Worm (Caenorhabditis elegans) whole organism, young adult: Measurements from ENCODE around the gene H29C22.1.
A peak's percentile ranks its signal among the peaks of the same experiment; 100 is the strongest.

Source experiments
- B0035.1 ChIP-seq: sonication (generic microtip); optimal IDR thresholded peaks from 2 replicates; lab custom pipeline; 2016; ENCODE audit warnings: missing genetic modification characterization, mild to moderate bottlenecking, missing compliant biosample characterization, missing genotype, missing genetic modification reagents
- C06A6.2 ChIP-seq: fragments of 200-800 bp; sonication (Bioruptor generic); conservative IDR thresholded peaks from 2 replicates; pipeline ENCODE4 v1.3.6; 2022; ENCODE audit warnings: missing genetic modification characterization, missing compliant biosample characterization
- C17E4.6 ChIP-seq: fragments of 200-800 bp; sonication (Bioruptor generic); IDR thresholded peaks from 2 replicates; pipeline ENCODE4 v1.3.6; 2022; ENCODE audit warnings: missing genetic modification reagents, missing genetic modification characterization, missing compliant biosample characterization
- D2030.7 ChIP-seq: fragments of 200-800 bp; sonication (Bioruptor generic); IDR thresholded peaks from 2 replicates; pipeline ENCODE4 v1.3.6; 2022; ENCODE audit warnings: missing genetic modification reagents, missing genetic modification characterization, missing compliant biosample characterization
- F33H1.4 ChIP-seq: fragments of 200-800 bp; sonication (Bioruptor generic); IDR thresholded peaks from 2 replicates; pipeline ENCODE4 v1.3.6; 2022; ENCODE audit warnings: missing genetic modification reagents, missing genetic modification characterization, missing compliant biosample characterization
- F52B5.7 ChIP-seq: sonication (generic microtip); optimal IDR thresholded peaks from 2 replicates; lab custom pipeline; 2016; ENCODE audit warnings: mild to moderate bottlenecking, missing genetic modification characterization, missing compliant biosample characterization
- F57A8.1 ChIP-seq: fragments of 200-800 bp; sonication (Bioruptor generic); optimal IDR thresholded peaks from 2 replicates; lab custom pipeline; 2018; ENCODE audit warnings: mild to moderate bottlenecking, missing genetic modification characterization, moderate library complexity, missing compliant biosample characterization
- F57C9.4 ChIP-seq: sonication (generic microtip); optimal IDR thresholded peaks from 2 replicates; lab custom pipeline; 2017; ENCODE audit warnings: mild to moderate bottlenecking, missing genetic modification characterization, missing compliant biosample characterization
- T07F8.4 ChIP-seq: sonication (generic microtip); optimal IDR thresholded peaks from 2 replicates; lab custom pipeline; 2016; ENCODE audit warnings: mild to moderate bottlenecking, missing genetic modification characterization, moderate library complexity, missing compliant biosample characterization
- Y56A3A.18 ChIP-seq: fragments of 200-800 bp; sonication (Bioruptor generic); IDR thresholded peaks from 2 replicates; pipeline ENCODE4 v1.3.6; 2022; ENCODE audit warnings: missing genetic modification reagents, missing genetic modification characterization, missing compliant biosample characterization
- ama-1 ChIP-seq, 3 experiments: fragments of 150-350 bp in 1 of 3; sonication (generic microtip) in 2 of 3; optimal IDR thresholded peaks; 2 replicates each; lab custom pipeline; 2014 to 2018; ENCODE audit warnings: missing biosample characterization in 2 of 3, missing genetic modification characterization in 2 of 3, missing genetic modification reagents in 2 of 3
- aptf-2 ChIP-seq: fragments of 200-800 bp; sonication (Bioruptor generic); conservative IDR thresholded peaks from 2 replicates; pipeline ENCODE4 v1.3.6; 2022; ENCODE audit warnings: missing genetic modification reagents, missing genetic modification characterization, missing compliant biosample characterization
- atf-7 ChIP-seq: sonication (generic microtip); optimal IDR thresholded peaks from 2 replicates; lab custom pipeline; 2017; ENCODE audit warnings: mild to moderate bottlenecking, missing genetic modification characterization, missing compliant biosample characterization
- attf-5 ChIP-seq: fragments of 200-800 bp; sonication (Bioruptor generic); optimal IDR thresholded peaks from 2 replicates; lab custom pipeline; 2018; ENCODE audit warnings: mild to moderate bottlenecking, missing genetic modification characterization, missing compliant biosample characterization
- attf-6 ChIP-seq: fragments of 200-800 bp; sonication (Bioruptor generic); IDR thresholded peaks from 2 replicates; pipeline ENCODE4 v1.3.6; 2022; ENCODE audit warnings: missing genetic modification reagents, missing genetic modification characterization, missing compliant biosample characterization
- cebp-2 ChIP-seq: fragments of 200-800 bp; sonication (Bioruptor generic); IDR thresholded peaks from 2 replicates; pipeline ENCODE4 v1.3.6; 2022; ENCODE audit warnings: missing genetic modification characterization, missing compliant biosample characterization
- ceh-58 ChIP-seq: fragments of 200-800 bp; sonication (Bioruptor generic); IDR thresholded peaks from 2 replicates; pipeline ENCODE4 v1.3.6; 2022; ENCODE audit warnings: missing genetic modification characterization, missing compliant biosample characterization
- ceh-79 ChIP-seq: sonication (generic microtip); optimal IDR thresholded peaks from 2 replicates; lab custom pipeline; 2017; ENCODE audit warnings: mild to moderate bottlenecking, missing genetic modification characterization, missing compliant biosample characterization
- chd-7 ChIP-seq: sonication (generic microtip); optimal IDR thresholded peaks from 2 replicates; lab custom pipeline; 2016; ENCODE audit warnings: mild to moderate bottlenecking, missing genetic modification characterization, moderate library complexity, missing compliant biosample characterization
- egl-18 ChIP-seq: fragments of 200-800 bp; sonication (Bioruptor generic); IDR thresholded peaks from 2 replicates; pipeline ENCODE4 v1.3.6; 2022; ENCODE audit warnings: missing genetic modification reagents, missing genetic modification characterization, missing compliant biosample characterization
- egl-44 ChIP-seq: fragments of 200-800 bp; sonication (Bioruptor generic); IDR thresholded peaks from 2 replicates; pipeline ENCODE4 v1.3.6; 2022; ENCODE audit warnings: missing genetic modification reagents, missing genetic modification characterization, missing compliant biosample characterization
- egrh-3 ChIP-seq: fragments of 200-800 bp; sonication (Bioruptor generic); IDR thresholded peaks from 2 replicates; pipeline ENCODE4 v1.3.6; 2022; ENCODE audit warnings: missing genetic modification reagents, missing genetic modification characterization, missing compliant biosample characterization
- ets-4 ChIP-seq: fragments of 200-800 bp; sonication (Bioruptor generic); optimal IDR thresholded peaks from 2 replicates; lab custom pipeline; 2018; ENCODE audit warnings: mild to moderate bottlenecking, missing genetic modification characterization, missing compliant biosample characterization
- fkh-3 ChIP-seq: sonication (generic microtip); optimal IDR thresholded peaks from 2 replicates; lab custom pipeline; 2016; ENCODE audit warnings: mild to moderate bottlenecking, missing genetic modification characterization, missing compliant biosample characterization
- him-1 ChIP-seq: sonication (generic microtip); optimal IDR thresholded peaks from 2 replicates; lab custom pipeline; 2016; ENCODE audit warnings: missing genotype, missing genetic modification reagents, missing genetic modification characterization, missing compliant biosample characterization
- hlh-26 ChIP-seq: fragments of 200-800 bp; sonication (Bioruptor generic); conservative IDR thresholded peaks from 2 replicates; pipeline ENCODE4 v1.3.6; 2022; ENCODE audit warnings: missing genetic modification reagents, missing genetic modification characterization, missing compliant biosample characterization
- hsf-1 ChIP-seq: fragments of 200-800 bp; sonication (Bioruptor generic); IDR thresholded peaks from 2 replicates; pipeline ENCODE4 v1.3.6; 2022; ENCODE audit warnings: missing genetic modification reagents, missing genetic modification characterization, missing compliant biosample characterization
- lin-26 ChIP-seq: fragments of 200-800 bp; sonication (Bioruptor generic); IDR thresholded peaks from 2 replicates; pipeline ENCODE4 v1.3.6; 2022; ENCODE audit warnings: missing genetic modification reagents, missing genetic modification characterization, missing compliant biosample characterization
- lin-35 ChIP-seq, 3 experiments: fragments of 150-350 bp in 2 of 3; sonication (generic microtip) in 1 of 3; optimal IDR thresholded peaks; 2 replicates each; lab custom pipeline; 2014 to 2018; ENCODE audit warnings: missing biosample characterization in 3 of 3, missing genetic modification characterization in 3 of 3, missing genetic modification reagents in 3 of 3
- lsy-27 ChIP-seq: sonication (generic microtip); optimal IDR thresholded peaks from 2 replicates; lab custom pipeline; 2017; ENCODE audit warnings: missing genetic modification characterization, mild to moderate bottlenecking, missing compliant biosample characterization, antibody characterized with exemption, missing genotype, borderline replicate concordance; ENCODE audit not compliant: insufficient read depth
- madf-10 ChIP-seq: sonication (generic microtip); optimal IDR thresholded peaks from 2 replicates; lab custom pipeline; 2016; ENCODE audit warnings: mild to moderate bottlenecking, missing genetic modification characterization, missing compliant biosample characterization
- mes-4 ChIP-seq: sonication (generic microtip); optimal IDR thresholded peaks from 2 replicates; lab custom pipeline; 2016; ENCODE audit warnings: missing genotype, missing genetic modification characterization, missing compliant biosample characterization
- mxl-1 ChIP-seq: sonication (generic microtip); optimal IDR thresholded peaks from 2 replicates; lab custom pipeline; 2016; ENCODE audit warnings: missing genetic modification characterization, missing compliant biosample characterization
- nfyb-1 ChIP-seq: fragments of 200-800 bp; sonication (Bioruptor generic); IDR thresholded peaks from 2 replicates; pipeline ENCODE4 v1.3.6; 2022; ENCODE audit warnings: missing genetic modification reagents, missing genetic modification characterization, missing compliant biosample characterization
- nhr-179 ChIP-seq: sonication (generic microtip); optimal IDR thresholded peaks from 2 replicates; lab custom pipeline; 2016; ENCODE audit warnings: mild to moderate bottlenecking, missing genetic modification characterization, missing compliant biosample characterization
- nhr-27 ChIP-seq: fragments of 200-800 bp; sonication (Bioruptor generic); optimal IDR thresholded peaks from 2 replicates; lab custom pipeline; 2018; ENCODE audit warnings: mild to moderate bottlenecking, missing genetic modification characterization, moderate library complexity, missing compliant biosample characterization
- pbrm-1 ChIP-seq: fragments of 200-800 bp; sonication (Bioruptor generic); IDR thresholded peaks from 2 replicates; pipeline ENCODE4 v1.3.6; 2022; ENCODE audit warnings: missing genetic modification reagents, missing genetic modification characterization, missing compliant biosample characterization
- repo-1 ChIP-seq: sonication (generic microtip); optimal IDR thresholded peaks from 2 replicates; lab custom pipeline; 2017; ENCODE audit warnings: mild to moderate bottlenecking, missing genetic modification characterization, missing compliant biosample characterization
- rpc-1 ChIP-seq, 2 experiments: fragments of 150-350 bp in 1 of 2; sonication (generic microtip) in 1 of 2; optimal IDR thresholded peaks; 2 replicates each; lab custom pipeline; 2014 to 2018; ENCODE audit warnings: missing biosample characterization in 1 of 2, missing genetic modification characterization in 1 of 2, missing genetic modification reagents in 1 of 2, missing genotype in 1 of 2
- sea-2 ChIP-seq: fragments of 200-800 bp; sonication (Bioruptor generic); IDR thresholded peaks from 2 replicates; pipeline ENCODE4 v1.3.6; 2022; ENCODE audit warnings: missing genetic modification characterization, missing compliant biosample characterization
- snpc-3.4 ChIP-seq: sonication (generic microtip); optimal IDR thresholded peaks from 2 replicates; lab custom pipeline; 2017; ENCODE audit warnings: missing genetic modification characterization, mild to moderate bottlenecking, missing compliant biosample characterization, antibody characterized with exemption, moderate library complexity, missing genotype, missing genetic modification reagents
- snpc-4 ChIP-seq, 5 experiments: fragments of 150-350 bp in 1 of 5; sonication (generic microtip) in 4 of 5; optimal IDR thresholded peaks; 2 replicates each; lab custom pipeline; 2014 to 2018; ENCODE audit warnings: missing genetic modification characterization in 5 of 5, missing biosample characterization in 3 of 5, antibody characterized with exemption in 2 of 5, mild to moderate bottlenecking in 2 of 5, missing compliant biosample characterization in 2 of 5, missing genotype in 2 of 5, moderate library complexity in 2 of 5, missing genetic modification reagents in 1 of 5
- sptf-2 ChIP-seq: fragments of 200-800 bp; sonication (Bioruptor generic); optimal IDR thresholded peaks from 2 replicates; lab custom pipeline; 2018; ENCODE audit warnings: mild to moderate bottlenecking, missing genetic modification characterization, missing compliant biosample characterization
- tbp1 ChIP-seq: fragments of 200-800 bp; sonication (Bioruptor generic); optimal IDR thresholded peaks from 2 replicates; lab custom pipeline; 2018; ENCODE audit warnings: mild to moderate bottlenecking, missing genetic modification characterization, missing compliant biosample characterization
- tbx-9 ChIP-seq: sonication (generic microtip); optimal IDR thresholded peaks from 2 replicates; lab custom pipeline; 2016; ENCODE audit warnings: borderline replicate concordance, missing genetic modification characterization, inconsistent platforms, missing compliant biosample characterization
- ztf-18 ChIP-seq: sonication (generic microtip); optimal IDR thresholded peaks from 2 replicates; lab custom pipeline; 2016; ENCODE audit warnings: missing genotype, mild to moderate bottlenecking, missing genetic modification characterization, missing compliant biosample characterization
- ztf-22 ChIP-seq: fragments of 200-800 bp; sonication (Bioruptor generic); optimal IDR thresholded peaks from 2 replicates; lab custom pipeline; 2018; ENCODE audit warnings: mild to moderate bottlenecking, missing genetic modification characterization, moderate library complexity, missing compliant biosample characterization
- ztf-25 ChIP-seq: fragments of 200-800 bp; sonication (Bioruptor generic); IDR thresholded peaks from 2 replicates; pipeline ENCODE4 v1.3.6; 2022; ENCODE audit warnings: missing genetic modification reagents, missing genetic modification characterization, missing compliant biosample characterization

Gene H29C22.1

DNA sequence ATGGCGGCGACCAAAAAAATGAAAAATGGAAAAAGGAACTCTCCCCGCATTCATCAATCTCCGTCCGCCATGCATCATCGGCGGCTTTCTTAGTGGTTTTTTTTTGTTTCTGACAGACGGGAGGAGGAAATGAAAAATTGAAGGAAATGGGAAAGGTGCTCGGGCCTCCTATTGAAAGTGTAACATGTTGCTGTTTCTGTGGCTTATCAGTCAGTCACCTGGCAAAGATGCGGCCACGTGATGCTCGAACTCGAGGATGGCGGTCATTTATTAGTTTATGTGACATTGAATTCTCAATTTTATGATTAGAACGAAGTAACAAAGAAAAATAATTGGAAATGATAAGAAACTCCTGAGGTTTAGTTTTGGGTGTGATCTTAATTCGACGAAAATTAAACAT lies 46.5 kb downstream of the H29C22.1 start (continued):
- TF ChIP-seq sea-2 (no peak), hlh-26 (no peak), egl-44 (GFP tag; lab: Robert Waterston, UW) (no peak), fkh-3 (tag; lab: Kevin White, UChicago) (no peak), C17E4.6 (GFP tag; lab: Robert Waterston, UW) (no peak), tbp1 (GFP tag; lab: Kevin White, UChicago) (peak; percentile 27), B0035.1 (tag; lab: Kevin White, UChicago) (no peak), D2030.7 (GFP tag; lab: Robert Waterston, UW) (no peak), sptf-2 (GFP tag; lab: Kevin White, UChicago) (no peak), nhr-179 (tag; lab: Kevin White, UChicago) (no peak), ztf-22 (peak; percentile 16), ceh-79 (tag; lab: Kevin White, UChicago) (no peak), repo-1 (tag; lab: Kevin White, UChicago) (no peak), nfyb-1 (GFP tag; lab: Robert Waterston, UW) (peak; percentile 46; the same call in 1 of the 2 replicates), C06A6.2 (GFP tag; lab: Robert Waterston, UW) (no peak), F57A8.1 (no peak), atf-7 (tag; lab: Kevin White, UChicago) (peak; percentile 61), snpc-4 (GFP tag; optimal IDR thresholded peaks at IDR 0.05; lab: Kevin White, UChicago) (no peak), snpc-4 (tag; optimal IDR thresholded peaks at IDR 0.05; lab: Kevin White, UChicago) (no peak), him-1 (tag; lab: Kevin White, UChicago) (no peak), lin-35 (GFP tag; optimal IDR thresholded peaks at IDR 0.05; lab: Kevin White, UChicago) (no peak), attf-5 (GFP tag; lab: Kevin White, UChicago) (no peak), tbx-9 (tag; lab: Kevin White, UChicago) (no peak), ama-1 (optimal IDR thresholded peaks at IDR 0.05; lab: Kevin White, UChicago) (no peak), ama-1 (GFP tag; optimal IDR thresholded peaks at IDR 0.05; lab: Kevin White, UChicago) (no peak), lsy-27 (tag; lab: Kevin White, UChicago) (no peak), snpc-3.4 (tag; lab: Kevin White, UChicago) (peak; percentile 0), ztf-18 (no peak), lin-26 (GFP tag; lab: Robert Waterston, UW) (no peak), mxl-1 (tag; lab: Kevin White, UChicago) (no peak), F33H1.4 (GFP tag; lab: Robert Waterston, UW) (no peak), ceh-58 (GFP tag; lab: Robert Waterston, UW) (no peak), T07F8.4 (no peak), aptf-2 (GFP tag; lab: Robert Waterston, UW) (no peak), egrh-3 (GFP tag; lab: Robert Waterston, UW) (no peak), chd-7 (tag; lab: Kevin White, UChicago) (no peak), ztf-25 (no peak), rpc-1 (optimal IDR thresholded peaks at IDR 0.05; lab: Kevin White, UChicago) (no peak), rpc-1 (tag; optimal IDR thresholded peaks at IDR 0.05; lab: Kevin White, UChicago) (no peak), F57C9.4 (tag; lab: Kevin White, UChicago) (no peak), ets-4 (GFP tag; lab: Kevin White, UChicago) (no peak), hsf-1 (no peak), F52B5.7 (tag; lab: Kevin White, UChicago) (no peak), pbrm-1 (GFP tag; lab: Robert Waterston, UW) (0 out of 2 replicates have a peak, but pooled peaks have one; percentile 27), cebp-2 (no peak), attf-6 (no peak), madf-10 (tag; lab: Kevin White, UChicago) (peak; percentile 40), egl-18 (no peak), nhr-27 (tag; lab: Kevin White, UChicago) (no peak), Y56A3A.18 (GFP tag; lab: Robert Waterston, UW) (peak; percentile 13; the same call in 1 of the 2 replicates), mes-4 (tag; lab: Kevin White, UChicago) (no peak)
